Worm (Caenorhabditis elegans) whole organism, L1 larva: Measurements from ENCODE around the gene srsx-28.
A peak's percentile ranks its signal among the peaks of the same experiment; 100 is the strongest.

ENCODE experiments used
- lin-15B ChIP-seq: fragments of 150-350 bp; sonication (generic microtip); optimal IDR thresholded peaks from 3 replicates; lab custom pipeline; 2014; ENCODE audit warnings: missing biosample characterization, missing genetic modification characterization
- lir-3 ChIP-seq: sonication (generic microtip); optimal IDR thresholded peaks from 2 replicates; lab custom pipeline; 2016; ENCODE audit warnings: mild to moderate bottlenecking, missing genetic modification characterization, moderate library complexity, missing compliant biosample characterization; ENCODE audit not compliant: poor library complexity
- skn-1 ChIP-seq: fragments of 150-350 bp; optimal IDR thresholded peaks from 2 replicates; lab custom pipeline; 2014; ENCODE audit warnings: missing biosample characterization, missing genetic modification characterization
- unc-62 ChIP-seq: fragments of 150-350 bp; optimal IDR thresholded peaks from 2 replicates; lab custom pipeline; 2014; ENCODE audit warnings: missing biosample characterization, missing genetic modification reagents, missing genetic modification characterization

DNA sequence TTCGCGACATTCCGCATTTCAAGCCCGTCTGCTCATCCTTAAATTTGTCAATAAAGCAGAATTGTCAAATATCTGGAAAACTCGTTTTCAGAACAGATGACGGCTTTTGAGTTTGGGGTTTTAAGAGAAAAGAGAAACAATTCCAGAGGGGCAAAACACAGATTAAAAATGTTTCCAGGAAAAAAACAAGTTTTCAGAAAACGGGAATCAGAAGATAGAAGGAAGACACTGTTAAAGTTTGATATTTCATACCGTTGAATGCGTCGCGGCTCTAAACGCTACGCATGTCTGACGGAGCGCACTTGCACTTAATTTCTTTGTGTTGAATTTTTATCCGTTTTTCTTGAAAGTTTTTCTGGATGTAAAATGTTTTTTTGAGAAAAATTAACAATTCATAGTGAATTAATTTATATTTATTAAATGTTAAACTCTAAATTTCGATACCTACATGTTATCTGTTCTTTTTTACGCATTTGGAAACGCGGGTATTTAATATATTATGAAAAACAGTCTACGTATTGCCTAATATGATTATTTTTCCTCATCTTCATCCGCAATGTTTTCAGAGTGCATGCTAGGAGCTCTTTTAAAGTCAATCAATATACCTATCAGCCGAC, 18.2 kb upstream of the srsx-28 start, which contains the start of the genes C08B6.18, wdr-20 and C08B6.8:
- TF ChIP-seq unc-62 (GFP tag; lab: Kevin White, UChicago) (no peak), lir-3 (tag; lab: Kevin White, UChicago) (no peak), skn-1 (tag; lab: Kevin White, UChicago) (peak; percentile 42), lin-15B (tag; lab: Kevin White, UChicago) (peak; percentile 65)
